Fruit fly (Drosophila melanogaster): ENCODE measurements around the gene CG8773.
A peak's percentile ranks its signal among the peaks of the same experiment; 100 is the strongest.

Gene CG8773

DNA sequence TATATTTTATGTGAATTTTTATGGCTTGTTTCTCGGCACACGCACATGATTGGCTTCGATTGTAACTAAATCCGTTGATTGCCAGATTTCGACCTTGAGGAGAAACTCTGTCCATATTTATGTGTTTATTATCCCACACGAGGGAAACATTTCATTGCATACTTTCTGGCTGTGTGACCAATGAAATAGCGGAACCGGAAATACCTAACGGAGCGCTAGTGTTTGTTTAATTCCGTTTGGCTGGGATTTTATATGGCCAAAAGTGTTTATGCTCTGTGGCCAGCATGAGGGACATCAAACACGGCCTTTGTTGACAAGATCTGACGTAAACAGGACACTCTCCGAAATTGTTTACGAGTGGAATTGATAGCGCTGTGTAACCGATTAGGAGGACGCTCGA, 25.3 kb downstream of the CG8773 start:
- no peak for TF ChIP-seq org-1 (GFP tag; optimal IDR thresholded peaks at IDR 0.05)
- TF ChIP-seq CG6175 (GFP tag; IDR thresholded peaks at IDR 0.05): no peak
- no peak for TF ChIP-seq amos (GFP tag; IDR thresholded peaks at IDR 0.05; ENCODE audit: partially characterized antibody)
- no peak for TF ChIP-seq CG17361 (GFP tag; IDR thresholded peaks at IDR 0.05)
- TF ChIP-seq ftz-f1 (GFP tag; optimal IDR thresholded peaks at IDR 0.05): no peak
- no peak for TF ChIP-seq slp2 (GFP tag; optimal IDR thresholded peaks at IDR 0.05)
- no peak for TF ChIP-seq CG15479 (GFP tag; optimal IDR thresholded peaks at IDR 0.05)
- TF ChIP-seq danr (GFP tag; IDR thresholded peaks at IDR 0.05): no peak
- peak; percentile 42 for TF ChIP-seq CG31441 (GFP tag; IDR thresholded peaks at IDR 0.05)
- TF ChIP-seq ac (GFP tag; optimal IDR thresholded peaks at IDR 0.05): no peak
- TF ChIP-seq CG7786 (GFP tag; optimal IDR thresholded peaks at IDR 0.05): no peak
- TF ChIP-seq tx (GFP tag; optimal IDR thresholded peaks at IDR 0.05): no peak
- TF ChIP-seq Hr51 (GFP tag; optimal IDR thresholded peaks at IDR 0.05): no peak
- TF ChIP-seq CG10147 (GFP tag; optimal IDR thresholded peaks at IDR 0.05): no peak
- TF ChIP-seq CG3995 (GFP tag; optimal IDR thresholded peaks at IDR 0.05): no peak
- no peak for TF ChIP-seq CG12769 (tag; optimal IDR thresholded peaks at IDR 0.05)
- TF ChIP-seq knrl (GFP tag; IDR thresholded peaks at IDR 0.05; ENCODE audit: partially characterized antibody): no peak
- TF ChIP-seq CTCF (GFP tag; optimal IDR thresholded peaks at IDR 0.05): peak; percentile 35
- TF ChIP-seq CG7745 (tag; optimal IDR thresholded peaks at IDR 0.05): no peak
- no peak for TF ChIP-seq CG30431 (GFP tag; optimal IDR thresholded peaks at IDR 0.05)
- TF ChIP-seq mirr (GFP tag; optimal IDR thresholded peaks at IDR 0.05): no peak
- TF ChIP-seq Myb (GFP tag; optimal IDR thresholded peaks at IDR 0.05): no peak
- TF ChIP-seq sug (tag; optimal IDR thresholded peaks at IDR 0.05): no peak
- TF ChIP-seq Vsx1 (GFP tag; optimal IDR thresholded peaks at IDR 0.05): no peak
- no peak for TF ChIP-seq dm (GFP tag; optimal IDR thresholded peaks at IDR 0.05)
- TF ChIP-seq maf-S (GFP tag; optimal IDR thresholded peaks at IDR 0.05): no peak
- no peak for TF ChIP-seq Abd-B (GFP tag; optimal IDR thresholded peaks at IDR 0.05)
- no peak for TF ChIP-seq onecut (GFP tag; IDR thresholded peaks at IDR 0.05)
- no peak for TF ChIP-seq exex (tag; optimal IDR thresholded peaks at IDR 0.05)
- TF ChIP-seq CG17612 (GFP tag; IDR thresholded peaks at IDR 0.05): no peak
- no peak for TF ChIP-seq CG10979 (tag; optimal IDR thresholded peaks at IDR 0.05)
- no peak for TF ChIP-seq Ptx1 (GFP tag; IDR thresholded peaks at IDR 0.05)
- no peak for TF ChIP-seq CG3847 (GFP tag; IDR thresholded peaks at IDR 0.05)
- TF ChIP-seq Nf-YA (GFP tag; IDR thresholded peaks at IDR 0.05): no peak
- no peak for TF ChIP-seq Hr39 (optimal IDR thresholded peaks at IDR 0.05)
- no peak; the same call in 2 of the 3 replicates for TF ChIP-seq croc (GFP tag; conservative IDR thresholded peaks at IDR 0.05)
- TF ChIP-seq NK7.1 (GFP tag; optimal IDR thresholded peaks at IDR 0.05): peak; percentile 12
- no peak for TF ChIP-seq CG11085 (GFP tag; IDR thresholded peaks at IDR 0.05)
- peak; percentile 21 for TF ChIP-seq CG18619 (GFP tag; optimal IDR thresholded peaks at IDR 0.05)
- TF ChIP-seq CG1647 (GFP tag; optimal IDR thresholded peaks at IDR 0.05): no peak
- no peak for TF ChIP-seq CG7556 (GFP tag; optimal IDR thresholded peaks at IDR 0.05)
- TF ChIP-seq CrebB (tag; optimal IDR thresholded peaks at IDR 0.05): no peak
- TF ChIP-seq aop (GFP tag; IDR thresholded peaks at IDR 0.05): no peak
- no peak for TF ChIP-seq fru (optimal IDR thresholded peaks at IDR 0.05)
- peak; percentile 6 for TF ChIP-seq oc (tag; optimal IDR thresholded peaks at IDR 0.05)
- no peak for TF ChIP-seq bsh (GFP tag; optimal IDR thresholded peaks at IDR 0.05)
- peak; percentile 66 for TF ChIP-seq NfI (GFP tag; optimal IDR thresholded peaks at IDR 0.05)
- no peak for TF ChIP-seq grn (GFP tag; optimal IDR thresholded peaks at IDR 0.05)
- TF ChIP-seq lilli (GFP tag; optimal IDR thresholded peaks at IDR 0.05): no peak
- TF ChIP-seq Antp (GFP tag; optimal IDR thresholded peaks at IDR 0.05): no peak
- no peak for TF ChIP-seq Stat92E (GFP tag; optimal IDR thresholded peaks at IDR 0.05)
- no peak for TF ChIP-seq her (GFP tag; optimal IDR thresholded peaks at IDR 0.05)
- TF ChIP-seq CG9609 (GFP tag; optimal IDR thresholded peaks at IDR 0.05): no peak

All from whole organism, embryonic.